Worm (Caenorhabditis elegans) whole organism, midembryonic: ENCODE results near the gene his-42.

Experiments
- med-1 ChIP-seq: sonication (generic microtip); optimal IDR thresholded peaks from 2 replicates; lab custom pipeline; 2017; ENCODE audit warnings: missing genetic modification characterization, mild to moderate bottlenecking, missing compliant biosample characterization, antibody characterized with exemption, missing genetic modification reagents; ENCODE audit not compliant: insufficient read depth
- ref-1 ChIP-seq: fragments of 200-800 bp; sonication (Bioruptor generic); conservative IDR thresholded peaks from 2 replicates; pipeline ENCODE4 v1.3.6; 2022; ENCODE audit warnings: missing genetic modification reagents, missing genetic modification characterization, missing compliant biosample characterization
- ztf-29 ChIP-seq: fragments of 200-800 bp; sonication (Bioruptor generic); IDR thresholded peaks from 2 replicates; pipeline ENCODE4 v1.3.6; 2022; ENCODE audit warnings: missing genetic modification reagents, missing genetic modification characterization, missing compliant biosample characterization

ce11 chrII:13834380-13835194 is 6.1 kb upstream of the his-42 start:
- TF ChIP-seq med-1 (peak; percentile 31), ztf-29 (peak; percentile 79), ref-1 (GFP tag; lab: Robert Waterston, UW) (peak; percentile 74)
